Fruit fly (Drosophila melanogaster) whole organism, embryonic: ENCODE results near the gene CG18262.

Experiments used
- CG10209 ChIP-seq: fragments of 200-800 bp; sonication (Bioruptor generic); optimal IDR thresholded peaks from 3 replicates; lab custom pipeline; 2017; ENCODE audit warnings: missing biosample characterization, mild to moderate bottlenecking, missing genetic modification characterization, missing genetic modification reagents
- CG1024 ChIP-seq: fragments of 200-800 bp; sonication (Bioruptor generic); IDR thresholded peaks from 2 replicates; pipeline ENCODE4 v1.3.6; 2022; ENCODE audit warnings: missing biosample characterization, missing genetic modification characterization
- CG10267 ChIP-seq: fragments of 200-800 bp; sonication (Bioruptor generic); optimal IDR thresholded peaks from 2 replicates; lab custom pipeline; 2018; ENCODE audit warnings: missing biosample characterization, mild to moderate bottlenecking, missing genetic modification characterization, moderate library complexity
- CG10321 ChIP-seq: fragments of 200-800 bp; sonication (Bioruptor generic); IDR thresholded peaks from 2 replicates; pipeline ENCODE4 v1.3.6; 2022; ENCODE audit warnings: missing biosample characterization, missing genetic modification characterization
- CG11085 ChIP-seq: fragments of 200-800 bp; sonication (Bioruptor generic); IDR thresholded peaks from 2 replicates; pipeline ENCODE4 v1.3.6; 2022; ENCODE audit warnings: missing biosample characterization, missing genetic modification characterization
- CG14860 ChIP-seq: fragments of 200-800 bp; sonication (Bioruptor generic); IDR thresholded peaks from 3 replicates; pipeline ENCODE4 v1.3.6; 2022; ENCODE audit warnings: missing biosample characterization, missing genetic modification characterization; ENCODE audit not compliant: partially characterized antibody
- CG15011 ChIP-seq: fragments of 200-800 bp; sonication (Bioruptor generic); optimal IDR thresholded peaks from 3 replicates; lab custom pipeline; 2018; ENCODE audit warnings: missing biosample characterization, mild to moderate bottlenecking, missing genetic modification characterization
- CG15073 ChIP-seq: fragments of 200-800 bp; sonication (Bioruptor generic); optimal IDR thresholded peaks from 2 replicates; lab custom pipeline; 2016; ENCODE audit warnings: missing biosample characterization, missing genetic modification characterization
- CG1647 ChIP-seq: fragments of 200-800 bp; sonication (Bioruptor generic); optimal IDR thresholded peaks from 3 replicates; lab custom pipeline; 2016; ENCODE audit warnings: missing biosample characterization, missing genetic modification characterization
- CG17385 ChIP-seq: fragments of 200-800 bp; sonication (Bioruptor generic); optimal IDR thresholded peaks from 3 replicates; lab custom pipeline; 2018; ENCODE audit warnings: missing biosample characterization, mild to moderate bottlenecking, missing genetic modification characterization
- CG17568 ChIP-seq: fragments of 200-800 bp; sonication (Bioruptor generic); optimal IDR thresholded peaks from 2 replicates; lab custom pipeline; 2018; ENCODE audit warnings: missing biosample characterization, mild to moderate bottlenecking, missing genetic modification characterization, moderate library complexity
- CG17612 ChIP-seq: fragments of 200-800 bp; sonication (Bioruptor generic); IDR thresholded peaks from 2 replicates; pipeline ENCODE4 v1.3.6; 2022; ENCODE audit warnings: missing biosample characterization, missing genetic modification characterization
- CG17829 ChIP-seq: fragments of 200-800 bp; optimal IDR thresholded peaks from 2 replicates; lab custom pipeline; 2019; ENCODE audit warnings: missing biosample characterization, mild to moderate bottlenecking, missing genetic modification characterization, moderate library complexity
- CG2116 ChIP-seq: fragments of 200-800 bp; sonication (Bioruptor generic); optimal IDR thresholded peaks from 3 replicates; lab custom pipeline; 2018; ENCODE audit warnings: missing biosample characterization, mild to moderate bottlenecking, missing genetic modification characterization
- CG2199 ChIP-seq: fragments of 200-800 bp; sonication (Bioruptor generic); IDR thresholded peaks from 3 replicates; pipeline ENCODE4 v1.3.6; 2022; ENCODE audit warnings: missing biosample characterization, missing genetic modification characterization
- CG2889 ChIP-seq: fragments of 200-800 bp; sonication (Bioruptor generic); IDR thresholded peaks from 3 replicates; pipeline ENCODE4 v1.3.6; 2022; ENCODE audit warnings: missing biosample characterization, missing genetic modification characterization
- CG30403 ChIP-seq: fragments of 200-800 bp; sonication (Bioruptor generic); optimal IDR thresholded peaks from 3 replicates; lab custom pipeline; 2016; ENCODE audit warnings: missing biosample characterization, missing genetic modification characterization
- CG7839 ChIP-seq: fragments of 200-800 bp; sonication (Bioruptor generic); optimal IDR thresholded peaks from 3 replicates; lab custom pipeline; 2018; ENCODE audit warnings: missing biosample characterization, mild to moderate bottlenecking, missing genetic modification characterization, moderate library complexity
- Drgx ChIP-seq: fragments of 200-800 bp; sonication (Bioruptor generic); IDR thresholded peaks from 2 replicates; pipeline ENCODE4 v1.3.6; 2022; ENCODE audit warnings: missing biosample characterization, missing genetic modification characterization
- Elba2 ChIP-seq: fragments of 200-800 bp; sonication (Bioruptor generic); optimal IDR thresholded peaks from 3 replicates; lab custom pipeline; 2016; ENCODE audit warnings: missing biosample characterization, missing genetic modification characterization
- Ets65A ChIP-seq: fragments of 200-800 bp; sonication (Bioruptor generic); peaks from one replicate; lab custom pipeline; 2016; ENCODE audit warnings: missing biosample characterization, missing genetic modification characterization
- Rfx ChIP-seq: fragments of 200-800 bp; sonication (Bioruptor generic); IDR thresholded peaks from 2 replicates; pipeline ENCODE4 v1.3.6; 2022; ENCODE audit warnings: missing biosample characterization, missing genetic modification characterization
- bab2 ChIP-seq: fragments of 200-800 bp; sonication (Bioruptor generic); optimal IDR thresholded peaks from 2 replicates; lab custom pipeline; 2016; ENCODE audit warnings: missing biosample characterization, missing genetic modification characterization
- chif ChIP-seq, 2 experiments: fragments of 200-800 bp; sonication (Bioruptor generic); optimal IDR thresholded peaks; 3 replicates each; lab custom pipeline; 2016; ENCODE audit warnings: missing biosample characterization in 2 of 2, missing genetic modification characterization in 2 of 2
- crc ChIP-seq: fragments of 200-800 bp; sonication (Bioruptor generic); optimal IDR thresholded peaks from 2 replicates; lab custom pipeline; 2016; ENCODE audit warnings: missing biosample characterization, missing genetic modification characterization
- fru ChIP-seq: fragments of >200 bp; optimal IDR thresholded peaks from 2 replicates; lab custom pipeline; 2017
- gsb-n ChIP-seq: fragments of 200-800 bp; sonication (Bioruptor generic); optimal IDR thresholded peaks from 3 replicates; lab custom pipeline; 2018; ENCODE audit warnings: missing biosample characterization, mild to moderate bottlenecking, missing genetic modification characterization
- knrl ChIP-seq: fragments of 200-800 bp; sonication (Bioruptor generic); IDR thresholded peaks from 3 replicates; pipeline ENCODE4 v1.3.6; 2022; ENCODE audit warnings: missing biosample characterization, missing genetic modification characterization; ENCODE audit not compliant: partially characterized antibody
- lov ChIP-seq, 2 experiments: fragments of 200-800 bp in 1 of 2; fragments of >200 bp in 1 of 2; sonication (Bioruptor generic) in 1 of 2; IDR thresholded peaks in 1 of 2; optimal IDR thresholded peaks in 1 of 2; 2 replicates in 1 of 2; 3 replicates in 1 of 2; pipeline versions ENCODE4 v1.3.6 to Lab custom; 2017 to 2022; ENCODE audit warnings: missing biosample characterization in 1 of 2, missing genetic modification characterization in 1 of 2
- nmo ChIP-seq: fragments of 200-800 bp; sonication (Bioruptor generic); optimal IDR thresholded peaks from 2 replicates; lab custom pipeline; 2018; ENCODE audit warnings: missing biosample characterization, mild to moderate bottlenecking, missing genetic modification characterization, moderate library complexity
- pros ChIP-seq: fragments of 200-800 bp; sonication (Bioruptor generic); optimal IDR thresholded peaks from 3 replicates; lab custom pipeline; 2019; ENCODE audit warnings: missing biosample characterization, mild to moderate bottlenecking, missing genetic modification characterization, moderate library complexity
- ro ChIP-seq: fragments of 200-800 bp; sonication (Bioruptor generic); IDR thresholded peaks from 2 replicates; pipeline ENCODE4 v1.3.6; 2022; ENCODE audit warnings: missing biosample characterization, missing genetic modification characterization
- sna ChIP-seq: fragments of 200-800 bp; sonication (Bioruptor generic); IDR thresholded peaks from 2 replicates; pipeline ENCODE4 v1.3.6; 2022; ENCODE audit warnings: missing biosample characterization, missing genetic modification characterization; ENCODE audit not compliant: partially characterized antibody
- ssp ChIP-seq: fragments of 200-800 bp; sonication (Bioruptor generic); IDR thresholded peaks from 2 replicates; pipeline ENCODE4 v1.3.6; 2022; ENCODE audit warnings: missing biosample characterization, missing genetic modification characterization
- stwl ChIP-seq: fragments of 200-800 bp; sonication (Bioruptor generic); optimal IDR thresholded peaks from 3 replicates; lab custom pipeline; 2018; ENCODE audit warnings: missing biosample characterization, mild to moderate bottlenecking, missing genetic modification characterization, moderate library complexity
- tna ChIP-seq: fragments of 200-800 bp; sonication (Bioruptor generic); IDR thresholded peaks from 2 replicates; pipeline ENCODE4 v1.3.6; 2022; ENCODE audit warnings: missing biosample characterization, missing genetic modification characterization; ENCODE audit not compliant: partially characterized antibody
- unpg ChIP-seq: fragments of 200-800 bp; sonication (Bioruptor generic); optimal IDR thresholded peaks from 3 replicates; lab custom pipeline; 2018; ENCODE audit warnings: missing biosample characterization, mild to moderate bottlenecking, missing genetic modification characterization, moderate library complexity
- vvl ChIP-seq: fragments of 200-800 bp; sonication (Bioruptor generic); IDR thresholded peaks from 2 replicates; pipeline ENCODE4 v1.3.6; 2022; ENCODE audit warnings: missing biosample characterization, missing genetic modification characterization
- yki ChIP-seq: fragments of >200 bp; optimal IDR thresholded peaks from 3 replicates; lab custom pipeline; 2018

Gene CG18262

DNA sequence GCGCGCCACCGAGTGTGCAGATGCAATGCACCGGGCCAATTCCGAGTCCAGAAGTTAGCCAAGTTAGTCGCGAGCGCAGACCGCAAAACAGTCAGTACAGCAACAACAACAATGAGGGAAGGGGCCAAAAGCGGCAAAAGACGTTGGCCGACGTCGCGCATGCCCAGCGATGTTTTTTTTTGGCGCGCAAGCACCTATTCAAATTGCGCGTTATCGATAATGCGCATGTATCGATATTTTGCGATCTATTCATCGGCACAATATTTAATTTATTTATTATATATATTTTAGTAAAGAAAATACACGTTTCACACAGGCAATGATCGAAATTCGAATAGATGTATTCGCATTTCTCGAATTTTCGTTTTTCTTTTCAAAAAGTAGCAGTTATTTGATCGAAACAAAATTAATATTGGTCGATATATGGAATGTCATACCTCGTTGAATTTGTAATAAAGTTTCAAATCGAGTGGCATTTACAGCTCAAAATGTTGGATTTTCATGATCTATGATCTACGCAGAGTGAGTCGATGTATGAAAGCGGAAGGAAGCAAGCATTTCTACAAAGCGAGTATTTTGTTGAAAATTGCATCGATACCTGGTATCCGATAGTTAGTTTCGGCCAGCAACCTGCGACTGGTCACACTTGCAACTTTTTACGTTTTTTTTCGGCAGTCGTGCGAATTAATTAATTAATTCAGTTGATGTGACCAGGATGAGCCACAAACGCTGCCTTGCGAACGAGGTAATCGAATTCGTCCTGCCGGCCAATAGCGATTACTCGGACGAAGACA lies 23.3 kb upstream of the CG18262 start, which contains the start of gene CG2116 (continued):
- TF ChIP-seq ro (GFP tag; lab: Robert Waterston, UW) (no peak), tna (0 out of 2 replicates have a peak, but pooled peaks have one; percentile 11), CG30403 (no peak), fru (lab: Kevin White, UChicago) (no peak), CG11085 (no peak), CG10321 (GFP tag; lab: Robert Waterston, UW) (no peak), CG17385 (GFP tag; lab: Kevin White, UChicago) (no peak), CG2116 (GFP tag; lab: Kevin White, UChicago) (peak; percentile 93), Elba2 (no peak), Ets65A (GFP tag; lab: Kevin White, UChicago) (peak; percentile 70), crc (GFP tag; lab: Kevin White, UChicago) (no peak), CG17568 (GFP tag; lab: Kevin White, UChicago) (no peak), CG1647 (no peak), Drgx (GFP tag; lab: Robert Waterston, UW) (no peak), pros (GFP tag; lab: Kevin White, UChicago) (no peak), chif (GFP tag; optimal IDR thresholded peaks at IDR 0.05; lab: Kevin White, UChicago) (no peak), CG10267 (tag; lab: Kevin White, UChicago) (peak; percentile 37), CG7839 (no peak), CG15011 (no peak), CG15073 (GFP tag; lab: Kevin White, UChicago) (no peak), nmo (GFP tag; lab: Kevin White, UChicago) (peak; percentile 26), CG17612 (GFP tag; lab: Robert Waterston, UW) (no peak), vvl (GFP tag; lab: Robert Waterston, UW) (peak; percentile 72), CG17829 (tag; lab: Kevin White, UChicago) (peak; percentile 3), CG14860 (GFP tag; lab: Robert Waterston, UW) (peak; percentile 59; the same call in 1 of the 3 replicates), knrl (GFP tag; lab: Robert Waterston, UW) (peak; percentile 79), CG2889 (GFP tag; lab: Robert Waterston, UW) (no peak), sna (GFP tag; lab: Robert Waterston, UW) (0 out of 2 replicates have a peak, but pooled peaks have one; percentile 30), stwl (tag; lab: Kevin White, UChicago) (peak; percentile 18), unpg (GFP tag; lab: Kevin White, UChicago) (no peak), CG1024 (GFP tag; lab: Robert Waterston, UW) (no peak), gsb-n (tag; lab: Kevin White, UChicago) (no peak), ssp (peak; percentile 57; the same call in 1 of the 2 replicates), yki (lab: Kevin White, UChicago) (no peak), bab2 (no peak), CG2199 (GFP tag; lab: Robert Waterston, UW) (no peak), Rfx (GFP tag; lab: Robert Waterston, UW) (no peak), lov (optimal IDR thresholded peaks at IDR 0.05; lab: Kevin White, UChicago) (no peak), lov (GFP tag; IDR thresholded peaks at IDR 0.05; lab: Robert Waterston, UW) (no peak), CG10209 (no peak)
- TF ChIP-seq, all 482 proteins: peak for 79
